Fruit fly (Drosophila melanogaster): ENCODE data around the gene Rac1.
A peak's percentile ranks its signal among the peaks of the same experiment; 100 is the strongest.

The Rac1 gene

dm6 chr3L:1329724-1330123 is 27.2 kb upstream of the Rac1 start, which contains the start of gene ND-ACP (continued):
- TF ChIP-seq Max (GFP tag; optimal IDR thresholded peaks at IDR 0.05): no peak
- no peak for TF ChIP-seq chn (GFP tag; optimal IDR thresholded peaks at IDR 0.05)
- TF ChIP-seq CG32772 (GFP tag; IDR thresholded peaks at IDR 0.05): no peak
- no peak for TF ChIP-seq CG7987 (GFP tag; optimal IDR thresholded peaks at IDR 0.05)
- TF ChIP-seq CG4854 (GFP tag; optimal IDR thresholded peaks at IDR 0.05): no peak
- no peak for TF ChIP-seq disco-r (GFP tag; optimal IDR thresholded peaks at IDR 0.05)
- TF ChIP-seq CrebB (tag; optimal IDR thresholded peaks at IDR 0.05): no peak
- no peak for TF ChIP-seq HLH3B (GFP tag; IDR thresholded peaks at IDR 0.05)
- TF ChIP-seq bcd (GFP tag; optimal IDR thresholded peaks at IDR 0.05): no peak
- no peak for TF ChIP-seq Spps (tag; optimal IDR thresholded peaks at IDR 0.05)
- no peak for TF ChIP-seq Nf-YB (GFP tag; optimal IDR thresholded peaks at IDR 0.05)
- no peak for TF ChIP-seq D (optimal IDR thresholded peaks at IDR 0.05)
- TF ChIP-seq D (GFP tag; optimal IDR thresholded peaks at IDR 0.05): no peak
- no peak for TF ChIP-seq tap (tag; optimal IDR thresholded peaks at IDR 0.05)
- TF ChIP-seq B-H2 (GFP tag; optimal IDR thresholded peaks at IDR 0.05): no peak
- no peak for TF ChIP-seq CG12299 (tag; optimal IDR thresholded peaks at IDR 0.05)
- TF ChIP-seq CG4424 (GFP tag; optimal IDR thresholded peaks at IDR 0.05): no peak
- no peak for TF ChIP-seq Asciz (GFP tag; optimal IDR thresholded peaks at IDR 0.05)
- TF ChIP-seq sna (GFP tag; IDR thresholded peaks at IDR 0.05; ENCODE audit: partially characterized antibody): no peak
- TF ChIP-seq Ravus (GFP tag; IDR thresholded peaks at IDR 0.05): no peak
- no peak for TF ChIP-seq Dip3 (GFP tag; optimal IDR thresholded peaks at IDR 0.05)
- TF ChIP-seq oc (tag; optimal IDR thresholded peaks at IDR 0.05): no peak
- TF ChIP-seq CG8478 (optimal IDR thresholded peaks at IDR 0.05): no peak
- TF ChIP-seq CG31441 (GFP tag; IDR thresholded peaks at IDR 0.05): no peak
- TF ChIP-seq CG7963 (GFP tag; IDR thresholded peaks at IDR 0.05; ENCODE audit: partially characterized antibody): no peak
- TF ChIP-seq grau (tag; optimal IDR thresholded peaks at IDR 0.05): no peak
- TF ChIP-seq Jarid2 (GFP tag; optimal IDR thresholded peaks at IDR 0.05): no peak
- no peak for TF ChIP-seq schlank (tag; optimal IDR thresholded peaks at IDR 0.05)
- TF ChIP-seq zf30C (GFP tag; optimal IDR thresholded peaks at IDR 0.05): no peak
- TF ChIP-seq vvl (GFP tag; IDR thresholded peaks at IDR 0.05): no peak
- no peak for TF ChIP-seq pum (GFP tag; optimal IDR thresholded peaks at IDR 0.05)
- no peak for TF ChIP-seq Gsc (GFP tag; IDR thresholded peaks at IDR 0.05)
- no peak for TF ChIP-seq rib (GFP tag; IDR thresholded peaks at IDR 0.05)
- TF ChIP-seq ac (GFP tag; optimal IDR thresholded peaks at IDR 0.05): no peak
- TF ChIP-seq ewg (GFP tag; optimal IDR thresholded peaks at IDR 0.05): no peak
- peak; percentile 89 for TF ChIP-seq CG9797 (GFP tag; optimal IDR thresholded peaks at IDR 0.05)
- TF ChIP-seq CG9817 (tag; optimal IDR thresholded peaks at IDR 0.05): no peak
- no peak for TF ChIP-seq CG12942 (GFP tag; optimal IDR thresholded peaks at IDR 0.05)
- TF ChIP-seq Lhr (GFP tag; optimal IDR thresholded peaks at IDR 0.05): peak; percentile 37
- TF ChIP-seq Bdp1 (GFP tag; optimal IDR thresholded peaks at IDR 0.05): no peak
- TF ChIP-seq CG7372 (GFP tag; IDR thresholded peaks at IDR 0.05): no peak
- no peak for TF ChIP-seq Rfx (GFP tag; IDR thresholded peaks at IDR 0.05)
- no peak for TF ChIP-seq NFAT (GFP tag; IDR thresholded peaks at IDR 0.05)
- no peak for TF ChIP-seq Antp (GFP tag; optimal IDR thresholded peaks at IDR 0.05)
- peak; percentile 51 for TF ChIP-seq CG15479 (GFP tag; optimal IDR thresholded peaks at IDR 0.05)
- no peak for TF ChIP-seq CG7745 (tag; optimal IDR thresholded peaks at IDR 0.05)
- TF ChIP-seq CG6683 (GFP tag; optimal IDR thresholded peaks at IDR 0.05): no peak
- no peak for TF ChIP-seq CG8388 (GFP tag; optimal IDR thresholded peaks at IDR 0.05)
- TF ChIP-seq sima (GFP tag; optimal IDR thresholded peaks at IDR 0.05): no peak
- TF ChIP-seq HmgZ (tag; optimal IDR thresholded peaks at IDR 0.05): peak; percentile 19
- TF ChIP-seq CG3163 (GFP tag; optimal IDR thresholded peaks at IDR 0.05): no peak
- no peak for TF ChIP-seq Atf-2 (GFP tag; optimal IDR thresholded peaks at IDR 0.05)
- TF ChIP-seq klu (GFP tag; IDR thresholded peaks at IDR 0.05): no peak

Data from whole organism, embryonic.